Worm (Caenorhabditis elegans): Measurements from ENCODE around the gene C17H11.5.

DNA sequence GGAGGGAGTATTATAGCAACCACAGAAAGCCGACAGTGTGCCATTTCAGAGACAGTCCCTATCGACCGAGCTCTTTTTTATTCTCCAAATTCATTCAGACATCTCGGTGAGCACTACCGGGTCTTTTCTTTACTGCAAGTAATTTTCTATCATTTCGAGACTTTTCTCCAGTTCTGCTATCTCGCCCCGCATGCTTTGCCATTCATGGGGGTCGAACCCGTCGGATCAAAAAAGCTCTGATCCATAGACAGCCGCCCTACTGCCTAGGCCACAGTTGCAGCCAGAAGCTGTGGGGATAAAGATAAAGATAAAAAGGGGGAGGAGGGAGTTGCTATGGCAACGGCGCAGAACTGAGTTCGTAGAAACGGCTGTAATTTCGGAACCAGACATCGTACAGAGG lies 33.5 kb downstream of the C17H11.5 start:
- TF ChIP-seq tab-1 (GFP tag; IDR thresholded peaks at IDR 0.05) (no peak), ztf-29 (GFP tag; IDR thresholded peaks at IDR 0.05) (no peak), flt-1 (GFP tag; IDR thresholded peaks at IDR 0.05) (0 out of 2 replicates have a peak, but pooled peaks have one; percentile 50), T22C8.4 (GFP tag; IDR thresholded peaks at IDR 0.05) (no peak), ztf-23 (GFP tag; IDR thresholded peaks at IDR 0.05) (0 out of 2 replicates have a peak, but pooled peaks have one; percentile 33), klf-2 (GFP tag; conservative IDR thresholded peaks at IDR 0.05) (no peak), ref-1 (GFP tag; conservative IDR thresholded peaks at IDR 0.05) (no peak; the same call in 1 of the 2 replicates), med-1 (GFP tag; optimal IDR thresholded peaks at IDR 0.05; ENCODE audit: insufficient read depth) (no peak), cog-1 (tag; optimal IDR thresholded peaks at IDR 0.05) (no peak)

All from whole organism, midembryonic.